Worm (Caenorhabditis elegans) whole organism, late embryonic: ENCODE measurements around the gene B0496.6.

Source experiments
- elt-2 ChIP-seq: sonication (generic microtip); optimal IDR thresholded peaks from 2 replicates; lab custom pipeline; 2016; ENCODE audit warnings: missing genetic modification reagents, missing genetic modification characterization, missing compliant biosample characterization
- ets-4 ChIP-seq: sonication (generic microtip); optimal IDR thresholded peaks from 2 replicates; lab custom pipeline; 2016; ENCODE audit warnings: missing genetic modification characterization, missing compliant biosample characterization
- fax-1 ChIP-seq: sonication (generic microtip); optimal IDR thresholded peaks from 2 replicates; lab custom pipeline; 2016; ENCODE audit warnings: missing genotype, missing genetic modification characterization, missing compliant biosample characterization
- nfya-1 ChIP-seq: sonication (generic microtip); optimal IDR thresholded peaks from 2 replicates; lab custom pipeline; 2017; ENCODE audit warnings: missing genetic modification characterization, mild to moderate bottlenecking, missing compliant biosample characterization, antibody characterized with exemption, moderate library complexity
- nhr-11 ChIP-seq: fragments of 150-350 bp; optimal IDR thresholded peaks from 2 replicates; lab custom pipeline; 2014; ENCODE audit warnings: missing biosample characterization, missing genetic modification characterization
- pag-3 ChIP-seq: sonication (generic microtip); optimal IDR thresholded peaks from 2 replicates; lab custom pipeline; 2016; ENCODE audit warnings: missing compliant biosample characterization, missing genetic modification characterization, borderline replicate concordance
- pha-4 ChIP-seq: fragments of 150-350 bp; optimal IDR thresholded peaks from 2 replicates; lab custom pipeline; 2018; ENCODE audit warnings: missing biosample characterization, missing genetic modification reagents, missing genetic modification characterization
- rnt-1 ChIP-seq: sonication (generic microtip); optimal IDR thresholded peaks from 2 replicates; lab custom pipeline; 2016; ENCODE audit warnings: missing genetic modification characterization, missing compliant biosample characterization
- sox-2 ChIP-seq: fragments of 200-800 bp; sonication (Bioruptor generic); IDR thresholded peaks from 2 replicates; pipeline ENCODE4 v1.3.6; 2022; ENCODE audit warnings: missing genetic modification reagents, missing genetic modification characterization, missing compliant biosample characterization

- no peak for TF ChIP-seq ets-4 (tag; lab: Kevin White, UChicago)
- TF ChIP-seq elt-2 = no peak
- TF ChIP-seq nhr-11 (tag; lab: Kevin White, UChicago) = no peak
- no peak for TF ChIP-seq nfya-1 (tag; lab: Kevin White, UChicago)
- TF ChIP-seq rnt-1 (tag; lab: Kevin White, UChicago) = no peak
- TF ChIP-seq fax-1 (tag; lab: Kevin White, UChicago) = no peak
- TF ChIP-seq sox-2 (GFP tag; lab: Robert Waterston, UW) = no peak
- no peak for TF ChIP-seq pag-3 (tag; lab: Kevin White, UChicago)
- TF ChIP-seq pha-4 = no peak
Measured at ce11 chrIV:7439377-7439776, 20.5 kb downstream of the B0496.6 start.
